Fruit fly (Drosophila melanogaster) ovary, adult (tissue): ENCODE measurements around the gene raptor.

ENCODE experiments used
- CG17801 ChIP-seq: fragments of 200-800 bp; optimal IDR thresholded peaks from 2 replicates; lab custom pipeline; 2019; ENCODE audit warnings: missing biosample characterization, mild to moderate bottlenecking, missing genetic modification characterization, moderate library complexity; ENCODE audit not compliant: partially characterized antibody

Gene raptor

DNA sequence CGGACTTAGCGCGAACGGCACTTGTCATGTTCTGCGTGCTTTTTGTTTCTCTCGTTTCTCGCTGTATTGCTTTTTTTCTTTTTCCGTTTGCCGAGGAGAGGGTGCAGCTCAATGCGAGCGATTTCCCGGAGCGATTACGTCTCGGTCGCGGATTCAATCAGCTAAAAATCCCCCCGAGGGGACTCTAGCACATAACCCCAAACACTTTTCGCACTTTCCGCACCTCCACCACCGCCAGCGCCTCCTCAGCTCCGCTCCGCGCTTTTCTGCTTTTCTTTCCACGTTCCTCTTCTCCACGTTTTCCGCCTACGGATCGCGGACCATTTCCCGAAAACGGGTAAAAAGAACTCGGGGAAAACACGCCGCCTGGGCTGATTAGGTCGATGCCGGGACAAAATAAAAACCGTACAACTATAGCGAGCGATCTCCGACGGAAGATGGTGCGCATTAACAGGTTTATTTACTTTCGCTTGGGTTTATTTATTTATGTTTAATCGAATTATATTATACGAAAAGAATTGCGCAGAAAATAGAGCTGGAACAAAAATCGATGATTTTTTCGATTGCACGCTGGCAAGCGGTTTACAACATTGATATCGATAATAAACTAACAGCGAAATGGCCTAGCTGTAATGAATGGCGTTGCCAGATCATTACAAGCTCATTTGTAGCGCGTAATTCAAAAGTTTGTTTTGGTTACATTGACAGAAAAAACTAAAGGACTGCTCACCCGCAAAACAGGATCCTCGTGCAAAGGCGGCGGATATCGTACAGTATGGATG lies at the start of gene raptor:
raptor (minus strand) TSS at position 523 of the 782 bp plus-strand sequence.
- no peak for TF ChIP-seq CG17801 (GFP tag; lab: Kevin White, UChicago)

DNA sequence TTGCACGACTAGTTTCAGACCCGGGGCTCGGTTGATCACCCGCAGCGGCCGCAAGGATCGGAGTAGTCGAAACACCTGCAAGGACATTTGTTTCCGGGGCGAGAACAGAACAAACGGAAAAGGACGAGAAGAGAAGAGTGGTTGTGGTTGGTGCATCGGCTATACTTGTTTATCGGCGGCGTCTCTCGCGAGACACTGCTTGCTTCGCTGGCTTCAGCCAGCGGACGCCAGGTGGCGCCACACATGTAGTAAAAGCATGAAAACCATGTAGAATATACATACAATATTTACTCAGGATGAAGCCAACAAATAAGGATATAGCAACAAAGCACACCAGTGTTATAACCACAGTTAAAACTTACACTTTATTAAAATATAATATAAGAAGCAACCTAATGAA lies 19.9 kb upstream of the raptor start:
- no peak for TF ChIP-seq CG17801 (GFP tag; lab: Kevin White, UChicago)

dm6 chrX:6104724-6105123 lies 14.7 kb upstream of the raptor start:
- no peak for TF ChIP-seq CG17801 (GFP tag; lab: Kevin White, UChicago)

DNA sequence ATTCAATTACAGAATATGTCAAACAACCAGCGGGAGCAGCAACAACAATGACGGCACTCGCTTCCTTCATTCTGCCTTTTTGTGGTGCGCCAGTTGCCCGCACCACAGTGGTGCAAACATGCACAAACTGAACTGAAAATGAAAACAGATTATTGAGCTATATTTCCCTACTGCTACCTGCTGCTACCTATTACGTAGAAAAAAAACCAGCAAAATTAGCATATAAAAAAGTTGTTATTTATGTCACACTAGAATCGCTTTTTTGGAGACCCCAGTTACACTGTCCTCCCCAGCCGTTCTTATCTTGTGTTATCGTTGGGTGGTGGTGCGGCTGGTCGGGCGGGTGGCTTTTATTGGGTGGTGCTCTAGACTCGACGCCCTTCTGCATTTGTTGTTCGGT lies 7.6 kb upstream of the raptor start:
- no peak for TF ChIP-seq CG17801 (GFP tag; lab: Kevin White, UChicago)

dm6 chrX:6094599-6094998 lies 4.6 kb upstream of the raptor start:
- no peak for TF ChIP-seq CG17801 (GFP tag; lab: Kevin White, UChicago)

DNA sequence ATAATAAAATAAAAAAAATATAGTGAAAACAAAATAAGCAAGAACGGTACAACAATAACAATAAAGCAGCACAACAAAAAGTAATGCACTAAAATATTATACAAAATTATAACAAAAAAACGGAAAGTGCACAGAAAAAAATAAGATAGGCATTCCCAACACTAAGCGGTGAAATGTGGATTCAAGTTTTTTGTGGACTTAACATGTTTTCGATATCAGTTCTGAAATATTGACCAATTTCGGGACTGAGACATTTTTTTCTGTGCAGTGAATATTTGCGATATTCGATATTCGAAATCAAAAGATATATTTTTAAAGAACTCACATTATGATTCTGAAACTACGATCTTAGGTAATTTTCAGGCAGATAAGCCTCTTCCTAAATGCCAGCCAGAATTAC lies 4.1 kb upstream of the raptor start:
- TF ChIP-seq CG17801 (GFP tag; lab: Kevin White, UChicago), result no peak

DNA sequence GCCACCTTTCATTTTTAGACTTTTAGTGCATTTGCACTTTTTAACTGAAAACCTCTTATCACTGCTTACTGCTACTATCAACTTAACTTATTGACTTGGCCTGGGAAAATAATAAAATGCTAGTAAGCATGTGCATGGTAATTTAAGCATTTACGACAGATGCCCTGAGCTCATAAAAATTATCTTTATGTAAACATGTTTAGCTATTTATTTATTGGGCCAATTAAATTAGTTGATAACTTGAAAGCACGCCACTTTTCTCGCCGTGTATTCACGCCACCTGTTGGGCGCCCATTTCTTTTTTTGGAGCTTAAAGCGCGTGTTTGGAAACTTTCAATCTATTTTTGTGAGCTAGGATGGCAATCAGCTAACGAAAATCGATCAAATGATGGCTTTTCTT lies 2.2 kb upstream of the raptor start:
- peak; percentile 10 for TF ChIP-seq CG17801 (GFP tag; lab: Kevin White, UChicago)

dm6 chrX:6090809-6091667 lies 1.0 kb upstream of the raptor start, which contains the start of the genes Nep1 and Mipp2:
Nep1 (plus strand) TSS chrX:6091205.
Mipp2 (minus strand) TSS chrX:6091471.
- TF ChIP-seq CG17801 (GFP tag; lab: Kevin White, UChicago), result peak; percentile 55

DNA sequence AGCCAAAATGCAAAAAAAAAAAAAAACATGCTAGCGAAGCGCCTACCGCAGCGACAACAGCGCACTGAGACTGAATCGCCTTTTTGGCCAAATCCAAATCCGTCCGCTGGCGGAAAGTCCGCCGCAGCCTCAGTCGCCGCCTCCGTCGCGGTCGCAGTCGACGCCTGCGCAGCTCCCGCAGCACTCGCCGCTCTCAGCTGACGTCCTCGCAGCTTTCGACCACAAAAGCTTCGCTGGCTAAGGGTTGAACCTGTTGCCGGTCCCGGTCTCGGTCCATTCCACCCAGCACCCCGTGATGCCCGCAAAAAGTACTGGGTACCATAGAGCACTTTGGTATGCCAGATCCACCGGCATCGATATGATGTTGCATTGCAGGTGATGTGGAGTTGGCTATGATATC lies 8.7 kb downstream of the raptor start, which contains the start of gene CG4660:
CG4660 (minus strand) TSS at position 77 of the 400 bp plus-strand sequence.
- TF ChIP-seq CG17801 (GFP tag; lab: Kevin White, UChicago), result no peak

DNA sequence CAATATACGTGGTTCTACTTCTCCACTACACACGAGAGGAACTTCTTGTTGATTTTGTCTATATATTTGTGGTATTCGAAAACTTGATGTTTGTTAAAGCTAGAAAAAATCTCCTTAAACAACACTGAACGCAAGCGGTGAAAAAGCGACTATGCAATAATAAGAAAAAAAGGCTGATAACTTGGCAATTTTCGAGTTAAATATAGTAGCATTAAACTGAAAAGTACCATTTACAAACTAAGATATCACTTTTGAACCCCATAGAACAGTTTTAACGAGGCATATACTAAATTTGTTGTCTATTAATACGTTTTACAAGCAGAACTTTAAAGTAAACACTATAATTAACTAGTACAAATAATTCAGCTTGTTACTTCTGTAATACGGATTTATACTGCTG lies 12.3 kb downstream of the raptor start, which contains the start of gene CG4666:
CG4666 (minus strand) TSS at position 101 of the 400 bp plus-strand sequence.
- TF ChIP-seq CG17801 (GFP tag; lab: Kevin White, UChicago), result no peak

dm6 chrX:6077043-6077547 lies 12.9 kb downstream of the raptor start:
- TF ChIP-seq CG17801 (GFP tag; lab: Kevin White, UChicago), result peak; percentile 57

DNA sequence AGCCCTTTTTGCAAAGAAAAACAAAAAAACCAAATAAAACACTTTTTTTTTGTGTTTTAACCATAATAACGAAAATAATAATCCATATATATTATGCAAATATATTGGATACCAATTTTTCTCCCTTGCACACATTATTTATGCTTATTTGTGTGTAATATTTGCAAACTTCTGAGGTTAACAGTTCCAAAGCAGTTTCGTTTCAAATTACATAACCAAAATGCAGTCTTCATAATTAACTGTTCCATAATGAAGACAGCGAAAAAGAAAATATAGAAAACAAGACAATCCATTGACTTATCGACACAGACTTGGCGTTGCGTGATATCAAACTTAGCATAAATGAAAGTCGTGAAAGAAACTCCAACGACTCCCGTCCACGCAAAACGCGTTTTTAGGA lies 14.4 kb downstream of the raptor start:
- TF ChIP-seq CG17801 (GFP tag; lab: Kevin White, UChicago), result no peak

- peak; percentile 77 for TF ChIP-seq CG17801 (GFP tag; lab: Kevin White, UChicago)
These were observed 15.2 kb downstream of the raptor start, which contains the start of gene Tsp5D for dm6 chrX:6074845-6075244. Tsp5D (minus strand) TSS chrX:6074857.

- no peak for TF ChIP-seq CG17801 (GFP tag; lab: Kevin White, UChicago)
These were observed 21.3 kb downstream of the raptor start for dm6 chrX:6068714-6069113.
